Worm (Caenorhabditis elegans) whole organism, L4/young adult: ENCODE data around the gene C07G1.6.

Experiments
- W03F9.2 ChIP-seq: fragments of 150-350 bp; optimal IDR thresholded peaks from 2 replicates; lab custom pipeline; 2014; ENCODE audit warnings: missing biosample characterization, missing genetic modification characterization
- dao-5 ChIP-seq: sonication (generic microtip); optimal IDR thresholded peaks from 2 replicates; lab custom pipeline; 2016; ENCODE audit warnings: missing genotype, missing genetic modification characterization, moderate library complexity, missing compliant biosample characterization
- him-1 ChIP-seq: sonication (generic microtip); optimal IDR thresholded peaks from 2 replicates; lab custom pipeline; 2016; ENCODE audit warnings: missing genotype, missing genetic modification reagents, missing genetic modification characterization, missing compliant biosample characterization

DNA sequence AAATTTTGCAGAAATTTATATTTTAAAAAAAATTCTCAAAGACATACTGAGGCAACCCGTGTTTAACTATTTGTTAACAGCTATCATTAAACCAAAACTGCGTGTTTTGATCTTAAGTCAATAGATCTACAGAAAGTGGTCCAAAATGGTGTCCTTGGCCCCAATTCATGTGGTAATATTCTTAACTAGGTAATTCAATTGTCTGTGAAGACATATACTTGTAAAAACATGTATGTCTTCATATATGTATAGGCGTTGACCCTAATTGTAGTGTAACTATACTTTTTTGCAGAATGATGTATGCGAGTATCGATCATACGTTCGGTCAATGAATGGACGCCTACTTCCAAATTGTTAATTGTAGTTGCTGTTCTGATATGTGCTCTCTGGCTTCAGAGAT is 40.5 kb downstream of the C07G1.6 start, which contains the start of gene C07G1.15:
- TF ChIP-seq him-1 (tag; lab: Kevin White, UChicago) (no peak), dao-5 (tag; lab: Kevin White, UChicago) (no peak), W03F9.2 (no peak)
